Fruit fly (Drosophila melanogaster) whole organism, embryonic: ENCODE measurements around the gene Creld.
A peak's percentile ranks its signal among the peaks of the same experiment; 100 is the strongest.

Experiments used
- BEAF-32 ChIP-seq: fragments of 200-800 bp; sonication (Bioruptor generic); optimal IDR thresholded peaks from 3 replicates; lab custom pipeline; 2017; ENCODE audit warnings: missing biosample characterization, missing genetic modification characterization, mild to moderate bottlenecking, moderate library complexity, missing genetic modification reagents
- BtbVII ChIP-seq: fragments of 200-800 bp; sonication (Bioruptor generic); optimal IDR thresholded peaks from 3 replicates; lab custom pipeline; 2017; ENCODE audit warnings: missing biosample characterization, mild to moderate bottlenecking, missing genetic modification characterization
- CG10654 ChIP-seq: fragments of 200-800 bp; sonication (Bioruptor generic); optimal IDR thresholded peaks from 2 replicates; lab custom pipeline; 2016; ENCODE audit warnings: missing biosample characterization, missing genetic modification characterization
- CG11456 ChIP-seq: fragments of 200-800 bp; sonication (Bioruptor generic); IDR thresholded peaks from 3 replicates; pipeline ENCODE4 v1.3.6; 2022; ENCODE audit warnings: missing biosample characterization, missing genetic modification characterization
- CG11696 ChIP-seq: fragments of 200-800 bp; sonication (Bioruptor generic); IDR thresholded peaks from 2 replicates; pipeline ENCODE4 v1.3.6; 2022; ENCODE audit warnings: missing biosample characterization, missing genetic modification characterization
- CG12071 ChIP-seq: fragments of 200-800 bp; sonication (Bioruptor generic); optimal IDR thresholded peaks from 3 replicates; lab custom pipeline; 2018; ENCODE audit warnings: missing biosample characterization, mild to moderate bottlenecking, missing genetic modification characterization
- CG13123 ChIP-seq: fragments of 200-800 bp; sonication (Bioruptor generic); optimal IDR thresholded peaks from 2 replicates; lab custom pipeline; 2016; ENCODE audit warnings: missing biosample characterization, missing genetic modification characterization
- CG13296 ChIP-seq: fragments of 200-800 bp; sonication (Bioruptor generic); optimal IDR thresholded peaks from 3 replicates; lab custom pipeline; 2018; ENCODE audit warnings: missing biosample characterization, mild to moderate bottlenecking, missing genetic modification characterization
- CG1647 ChIP-seq: fragments of 200-800 bp; sonication (Bioruptor generic); optimal IDR thresholded peaks from 3 replicates; lab custom pipeline; 2016; ENCODE audit warnings: missing biosample characterization, missing genetic modification characterization
- CG16779 ChIP-seq: fragments of 200-800 bp; sonication (Bioruptor generic); IDR thresholded peaks from 2 replicates; pipeline ENCODE4 v1.3.6; 2022; ENCODE audit warnings: missing biosample characterization, missing genetic modification characterization
- CG16813 ChIP-seq: fragments of 200-800 bp; sonication (Bioruptor generic); IDR thresholded peaks from 3 replicates; pipeline ENCODE4 v1.3.6; 2022; ENCODE audit warnings: missing biosample characterization, missing genetic modification characterization; ENCODE audit not compliant: partially characterized antibody
- CG17912 ChIP-seq: fragments of 200-800 bp; sonication (Bioruptor generic); optimal IDR thresholded peaks from 2 replicates; lab custom pipeline; 2018; ENCODE audit warnings: missing biosample characterization, mild to moderate bottlenecking, missing genetic modification characterization
- CG1832 ChIP-seq: fragments of 200-800 bp; sonication (Bioruptor generic); optimal IDR thresholded peaks from 2 replicates; lab custom pipeline; 2017; ENCODE audit warnings: missing biosample characterization, mild to moderate bottlenecking, missing genetic modification characterization, inconsistent platforms
- CG18599 ChIP-seq: fragments of 200-800 bp; sonication (Bioruptor generic); optimal IDR thresholded peaks from 3 replicates; lab custom pipeline; 2017; ENCODE audit warnings: missing biosample characterization, missing genetic modification characterization, mild to moderate bottlenecking, moderate library complexity, missing genetic modification reagents
- CG2199 ChIP-seq: fragments of 200-800 bp; sonication (Bioruptor generic); IDR thresholded peaks from 3 replicates; pipeline ENCODE4 v1.3.6; 2022; ENCODE audit warnings: missing biosample characterization, missing genetic modification characterization
- CG3065 ChIP-seq: fragments of 200-800 bp; sonication (Bioruptor generic); optimal IDR thresholded peaks from 2 replicates; lab custom pipeline; 2016; ENCODE audit warnings: missing biosample characterization, missing genetic modification characterization
- CG32772 ChIP-seq: fragments of 200-800 bp; sonication (Bioruptor generic); IDR thresholded peaks from 2 replicates; pipeline ENCODE4 v1.3.6; 2022; ENCODE audit warnings: missing biosample characterization, missing genetic modification characterization
- CG3838 ChIP-seq: fragments of 200-800 bp; sonication (Bioruptor generic); optimal IDR thresholded peaks from 3 replicates; lab custom pipeline; 2016; ENCODE audit warnings: missing biosample characterization, missing genetic modification characterization
- CG6854 ChIP-seq: fragments of 200-800 bp; sonication (Bioruptor generic); optimal IDR thresholded peaks from 3 replicates; lab custom pipeline; 2017; ENCODE audit warnings: missing biosample characterization, mild to moderate bottlenecking, missing genetic modification characterization
- CG8765 ChIP-seq: fragments of 200-800 bp; sonication (Bioruptor generic); IDR thresholded peaks from 2 replicates; pipeline ENCODE4 v1.3.6; 2022; ENCODE audit warnings: missing biosample characterization, missing genetic modification characterization
- CG9727 ChIP-seq: fragments of 200-800 bp; sonication (Bioruptor generic); optimal IDR thresholded peaks from 3 replicates; lab custom pipeline; 2017; ENCODE audit warnings: missing biosample characterization, mild to moderate bottlenecking, missing genetic modification characterization
- CTCF ChIP-seq: fragments of 200-800 bp; sonication (Bioruptor generic); optimal IDR thresholded peaks from 2 replicates; lab custom pipeline; 2017; ENCODE audit warnings: missing biosample characterization, mild to moderate bottlenecking, missing genetic modification characterization, moderate library complexity
- Camta ChIP-seq: fragments of 200-800 bp; sonication (Bioruptor generic); optimal IDR thresholded peaks from 2 replicates; lab custom pipeline; 2016; ENCODE audit warnings: missing biosample characterization, missing genetic modification characterization
- Chrac-16 ChIP-seq: fragments of 200-800 bp; sonication (Bioruptor generic); optimal IDR thresholded peaks from 3 replicates; lab custom pipeline; 2016; ENCODE audit warnings: missing biosample characterization, missing genetic modification characterization
- CrebB ChIP-seq: fragments of 200-800 bp; sonication (Bioruptor generic); optimal IDR thresholded peaks from 3 replicates; lab custom pipeline; 2018; ENCODE audit warnings: missing biosample characterization, mild to moderate bottlenecking, missing genetic modification characterization
- Dad ChIP-seq: fragments of 200-800 bp; sonication (Bioruptor generic); optimal IDR thresholded peaks from 3 replicates; lab custom pipeline; 2016; ENCODE audit warnings: missing biosample characterization, missing genetic modification characterization
- Deaf1 ChIP-seq: fragments of 200-800 bp; optimal IDR thresholded peaks from 3 replicates; lab custom pipeline; 2019; ENCODE audit warnings: missing biosample characterization, mild to moderate bottlenecking, missing genetic modification characterization, moderate library complexity
- Dfd ChIP-seq, 2 experiments: fragments of >200 bp; optimal IDR thresholded peaks; 2 replicates each; lab custom pipeline; 2017; ENCODE audit warnings: missing biosample characterization in 2 of 2, missing genetic modification characterization in 2 of 2
- Hmr ChIP-seq: fragments of 200-800 bp; sonication (Bioruptor generic); optimal IDR thresholded peaks from 3 replicates; lab custom pipeline; 2017; ENCODE audit warnings: mild to moderate bottlenecking, missing biosample characterization, missing genetic modification reagents, missing genetic modification characterization
- Kr ChIP-seq: fragments of 200-800 bp; sonication (Bioruptor generic); optimal IDR thresholded peaks from 2 replicates; lab custom pipeline; 2017; ENCODE audit warnings: missing biosample characterization, mild to moderate bottlenecking, missing genetic modification characterization
- Nf-YB ChIP-seq: fragments of 200-800 bp; sonication (Bioruptor generic); optimal IDR thresholded peaks from 3 replicates; lab custom pipeline; 2019; ENCODE audit warnings: missing biosample characterization, mild to moderate bottlenecking, missing genetic modification characterization, moderate library complexity
- Pdp1 ChIP-seq, 2 experiments: fragments of 200-800 bp; sonication (Bioruptor generic); optimal IDR thresholded peaks; 3 replicates each; lab custom pipeline; 2016; ENCODE audit warnings: missing biosample characterization in 2 of 2, missing genetic modification characterization in 2 of 2, mild to moderate bottlenecking in 1 of 2, moderate library complexity in 1 of 2
- Spps ChIP-seq: fragments of 200-800 bp; sonication (Bioruptor generic); optimal IDR thresholded peaks from 2 replicates; lab custom pipeline; 2018; ENCODE audit warnings: missing biosample characterization, mild to moderate bottlenecking, missing genetic modification characterization
- dysf ChIP-seq: fragments of 200-800 bp; sonication (Bioruptor generic); IDR thresholded peaks from 3 replicates; pipeline ENCODE4 v1.3.6; 2022; ENCODE audit warnings: missing biosample characterization, missing genetic modification characterization
- exex ChIP-seq: fragments of 200-800 bp; sonication (Bioruptor generic); optimal IDR thresholded peaks from 4 replicates; lab custom pipeline; 2018; ENCODE audit warnings: missing biosample characterization, mild to moderate bottlenecking, missing genetic modification characterization, moderate library complexity
- gcm ChIP-seq: fragments of 200-800 bp; sonication (Bioruptor generic); optimal IDR thresholded peaks from 2 replicates; lab custom pipeline; 2019; ENCODE audit warnings: missing biosample characterization, mild to moderate bottlenecking, missing genetic modification characterization, moderate library complexity
- gsb ChIP-seq: fragments of 200-800 bp; sonication (Bioruptor generic); IDR thresholded peaks from 2 replicates; pipeline ENCODE4 v1.3.6; 2022; ENCODE audit warnings: missing biosample characterization, missing genetic modification characterization
- kni ChIP-seq: fragments of 200-800 bp; sonication (Bioruptor generic); optimal IDR thresholded peaks from 3 replicates; lab custom pipeline; 2017; ENCODE audit warnings: mild to moderate bottlenecking, missing biosample characterization, missing genetic modification reagents, missing genetic modification characterization
- lmd ChIP-seq: fragments of 200-800 bp; sonication (Bioruptor generic); IDR thresholded peaks from 2 replicates; pipeline ENCODE4 v1.3.6; 2022; ENCODE audit warnings: missing biosample characterization, missing genetic modification characterization
- mld ChIP-seq: fragments of 200-800 bp; sonication (Bioruptor generic); IDR thresholded peaks from 3 replicates; pipeline ENCODE4 v1.3.6; 2022; ENCODE audit warnings: missing biosample characterization, missing genetic modification characterization; ENCODE audit not compliant: partially characterized antibody
- nmo ChIP-seq: fragments of 200-800 bp; sonication (Bioruptor generic); optimal IDR thresholded peaks from 2 replicates; lab custom pipeline; 2018; ENCODE audit warnings: missing biosample characterization, mild to moderate bottlenecking, missing genetic modification characterization, moderate library complexity
- nom ChIP-seq: fragments of 200-800 bp; sonication (Bioruptor generic); optimal IDR thresholded peaks from 2 replicates; lab custom pipeline; 2017; ENCODE audit warnings: missing biosample characterization, missing genetic modification characterization, mild to moderate bottlenecking, moderate library complexity, missing genetic modification reagents
- otp ChIP-seq: fragments of 200-800 bp; sonication (Bioruptor generic); IDR thresholded peaks from 3 replicates; pipeline ENCODE4, ENCODE4 v1.3.6; 2022; ENCODE audit warnings: missing biosample characterization, missing genetic modification characterization
- seq ChIP-seq: fragments of 200-800 bp; sonication (Bioruptor generic); IDR thresholded peaks from 2 replicates; pipeline ENCODE4 v1.3.6; 2022; ENCODE audit warnings: missing biosample characterization, missing genetic modification characterization
- sisA ChIP-seq: fragments of 200-800 bp; sonication (Bioruptor generic); IDR thresholded peaks from 2 replicates; pipeline ENCODE4 v1.3.6; 2022; ENCODE audit warnings: missing biosample characterization, missing genetic modification characterization
- unpg ChIP-seq: fragments of 200-800 bp; sonication (Bioruptor generic); optimal IDR thresholded peaks from 3 replicates; lab custom pipeline; 2018; ENCODE audit warnings: missing biosample characterization, mild to moderate bottlenecking, missing genetic modification characterization, moderate library complexity

The Creld gene

dm6 chr2L:128296-128715 lies 26.1 kb downstream of the Creld start (continued):
- no peak for TF ChIP-seq gsb (GFP tag; lab: Robert Waterston, UW)
- TF ChIP-seq Chrac-16 (GFP tag; lab: Kevin White, UChicago) = no peak

dm6 chr2L:128977-129941 lies 27.1 kb downstream of the Creld start:
- TF ChIP-seq kni (GFP tag; lab: Kevin White, UChicago) (peak; percentile 77), CG18599 (GFP tag; lab: Kevin White, UChicago) (peak; percentile 74), dysf (GFP tag; lab: Robert Waterston, UW) (no peak), Hmr (peak; percentile 57), unpg (GFP tag; lab: Kevin White, UChicago) (peak; percentile 11), mld (GFP tag; lab: Robert Waterston, UW) (peak; percentile 62; the same call in 2 of the 3 replicates), Nf-YB (GFP tag; lab: Kevin White, UChicago) (peak; percentile 50), CrebB (tag; lab: Kevin White, UChicago) (peak; percentile 73), sisA (GFP tag; lab: Robert Waterston, UW) (no peak), gcm (peak; percentile 78), CG1647 (peak; percentile 0), CG3065 (GFP tag; lab: Kevin White, UChicago) (no peak), Camta (GFP tag; lab: Kevin White, UChicago) (no peak), BtbVII (peak; percentile 72), CG1832 (peak; percentile 79), Kr (GFP tag; lab: Kevin White, UChicago) (no peak), Deaf1 (tag; lab: Kevin White, UChicago) (peak; percentile 74), Spps (tag; lab: Kevin White, UChicago) (no peak), CG9727 (GFP tag; lab: Kevin White, UChicago) (no peak), CG6854 (peak; percentile 31), CG11696 (0 out of 2 replicates have a peak, but pooled peaks have one; percentile 50), CG16779 (GFP tag; lab: Robert Waterston, UW) (0 out of 2 replicates have a peak, but pooled peaks have one; percentile 52), CG16813 (GFP tag; lab: Robert Waterston, UW) (no peak), Pdp1 (GFP tag; optimal IDR thresholded peaks at IDR 0.05; lab: Kevin White, UChicago) (peak in 1 of 2 experiments; percentile 85), nmo (GFP tag; lab: Kevin White, UChicago) (peak; percentile 4), CTCF (GFP tag; lab: Kevin White, UChicago) (peak; percentile 8), CG3838 (no peak), CG8765 (GFP tag; lab: Robert Waterston, UW) (no peak), Dfd (GFP tag; optimal IDR thresholded peaks at IDR 0.05; lab: Kevin White, UChicago) (no peak), CG12071 (GFP tag; lab: Kevin White, UChicago) (peak; percentile 60), Dad (GFP tag; lab: Kevin White, UChicago) (peak; percentile 20), lmd (GFP tag; lab: Robert Waterston, UW) (no peak), nom (GFP tag; lab: Kevin White, UChicago) (peak; percentile 80), CG13123 (GFP tag; lab: Kevin White, UChicago) (no peak), CG2199 (GFP tag; lab: Robert Waterston, UW) (peak; percentile 83), CG32772 (GFP tag; lab: Robert Waterston, UW) (no peak), exex (peak; percentile 46), CG17912 (GFP tag; lab: Kevin White, UChicago) (no peak), seq (peak; percentile 75), CG11456 (GFP tag; lab: Robert Waterston, UW) (peak; percentile 51; the same call in 1 of the 3 replicates), BEAF-32 (GFP tag; lab: Kevin White, UChicago) (no peak), CG10654 (GFP tag; lab: Kevin White, UChicago) (no peak), CG13296 (GFP tag; lab: Kevin White, UChicago) (peak; percentile 66), otp (peak; percentile 43; the same call in 1 of the 3 replicates)
